Worm (Caenorhabditis elegans) whole organism, L4/young adult: Measurements from ENCODE around the gene his-61.

Experiments used
- W03F9.2 ChIP-seq: fragments of 150-350 bp; optimal IDR thresholded peaks from 2 replicates; lab custom pipeline; 2014; ENCODE audit warnings: missing biosample characterization, missing genetic modification characterization
- dao-5 ChIP-seq: sonication (generic microtip); optimal IDR thresholded peaks from 2 replicates; lab custom pipeline; 2016; ENCODE audit warnings: missing genotype, missing genetic modification characterization, moderate library complexity, missing compliant biosample characterization
- him-1 ChIP-seq: sonication (generic microtip); optimal IDR thresholded peaks from 2 replicates; lab custom pipeline; 2016; ENCODE audit warnings: missing genotype, missing genetic modification reagents, missing genetic modification characterization, missing compliant biosample characterization

ce11 chrIV:7478134-7478533, 7.9 kb downstream of the his-61 start, which contains the start of gene rod-1:
- no peak for TF ChIP-seq dao-5 (tag; lab: Kevin White, UChicago)
- no peak for TF ChIP-seq him-1 (tag; lab: Kevin White, UChicago)
- no peak for TF ChIP-seq W03F9.2
